Worm (Caenorhabditis elegans): ENCODE results near the gene rfc-2.

rfc-2 gene

ce11 chrIV:1388079-1388478, 41.0 kb downstream of the rfc-2 start (continued):
- TF ChIP-seq egrh-3 (GFP tag; IDR thresholded peaks at IDR 0.05) = peak; percentile 47
- TF ChIP-seq lin-54 (GFP tag; optimal IDR thresholded peaks at IDR 0.05) = peak; percentile 18
- no peak for TF ChIP-seq F33H1.4 (GFP tag; IDR thresholded peaks at IDR 0.05)
- no peak for TF ChIP-seq bed-1 (GFP tag; IDR thresholded peaks at IDR 0.05)
- TF ChIP-seq tbp1 (GFP tag; optimal IDR thresholded peaks at IDR 0.05) = peak; percentile 96
- no peak for TF ChIP-seq ztf-3 (GFP tag; optimal IDR thresholded peaks at IDR 0.05)
- peak; percentile 22 for TF ChIP-seq athp-1 (tag; optimal IDR thresholded peaks at IDR 0.05)
- TF ChIP-seq nfya-2 (GFP tag; IDR thresholded peaks at IDR 0.05) = no peak
- no peak for TF ChIP-seq ccch-3 (GFP tag; optimal IDR thresholded peaks at IDR 0.05)
- no peak for TF ChIP-seq cebp-1 (GFP tag; IDR thresholded peaks at IDR 0.05)
- TF ChIP-seq cebp-1 (tag; optimal IDR thresholded peaks at IDR 0.05) = peak; percentile 56
- TF ChIP-seq let-607 (tag; optimal IDR thresholded peaks at IDR 0.05) = no peak
- TF ChIP-seq F22D6.2 (tag; optimal IDR thresholded peaks at IDR 0.05) = no peak
- TF ChIP-seq ztf-18 (tag; optimal IDR thresholded peaks at IDR 0.05) = peak; percentile 29
- TF ChIP-seq atf-7 (tag; optimal IDR thresholded peaks at IDR 0.05) = no peak
- no peak for TF ChIP-seq egl-18 (GFP tag; IDR thresholded peaks at IDR 0.05)
- TF ChIP-seq ceh-79 (tag; optimal IDR thresholded peaks at IDR 0.05) = no peak
- TF ChIP-seq F57C9.4 (tag; optimal IDR thresholded peaks at IDR 0.05) = no peak
- no peak for TF ChIP-seq K12H6.12 (tag; optimal IDR thresholded peaks at IDR 0.05)
- 0 out of 2 replicates have a peak, but pooled peaks have one; percentile 62 for TF ChIP-seq let-526 (GFP tag; IDR thresholded peaks at IDR 0.05)
- TF ChIP-seq snpc-1.3 (tag; optimal IDR thresholded peaks at IDR 0.05; ENCODE audit: insufficient read depth) = peak; percentile 11
- TF ChIP-seq attf-5 (GFP tag; optimal IDR thresholded peaks at IDR 0.05) = peak; percentile 24
- TF ChIP-seq pha-4 (tag; optimal IDR thresholded peaks at IDR 0.05) = no peak
- TF ChIP-seq hlh-26 (GFP tag; conservative IDR thresholded peaks at IDR 0.05) = no peak
- TF ChIP-seq nfya-1 (tag; optimal IDR thresholded peaks at IDR 0.05; ENCODE audit: borderline replicate concordance, insufficient read depth) = no peak
- TF ChIP-seq lsl-1 (GFP tag; optimal IDR thresholded peaks at IDR 0.05) = no peak
- no peak for TF ChIP-seq sea-2 (GFP tag; IDR thresholded peaks at IDR 0.05)
- TF ChIP-seq ztf-22 (GFP tag; optimal IDR thresholded peaks at IDR 0.05) = no peak
- peak; percentile 90 for TF ChIP-seq B0261.1 (tag; optimal IDR thresholded peaks at IDR 0.05)
- TF ChIP-seq F10E7.11 (tag; optimal IDR thresholded peaks at IDR 0.05) = no peak
- TF ChIP-seq snpc-3.4 (tag; optimal IDR thresholded peaks at IDR 0.05) = peak; percentile 19
- peak; percentile 46 for TF ChIP-seq lin-40 (tag; optimal IDR thresholded peaks at IDR 0.05)
- TF ChIP-seq nhr-179 (tag; optimal IDR thresholded peaks at IDR 0.05) = no peak
- TF ChIP-seq F55B11.4 (tag; optimal IDR thresholded peaks at IDR 0.05; ENCODE audit: borderline replicate concordance, insufficient read depth) = no peak
- TF ChIP-seq aptf-3 (GFP tag; IDR thresholded peaks at IDR 0.05) = no peak
- TF ChIP-seq hmg-20 (GFP tag; IDR thresholded peaks at IDR 0.05) = no peak
- no peak for TF ChIP-seq lsy-27 (tag; optimal IDR thresholded peaks at IDR 0.05; ENCODE audit: borderline replicate concordance, insufficient read depth)
- TF ChIP-seq rec-8 (tag; optimal IDR thresholded peaks at IDR 0.05) = peak; percentile 4 to 59
- peak; percentile 26; the same call in 1 of the 2 replicates for TF ChIP-seq zfh-2 (GFP tag; conservative IDR thresholded peaks at IDR 0.05)
- no peak for TF ChIP-seq B0019.2 (GFP tag; conservative IDR thresholded peaks at IDR 0.05)
- TF ChIP-seq ceh-91 (GFP tag; IDR thresholded peaks at IDR 0.05) = no peak
- TF ChIP-seq Y56A3A.18 (GFP tag; IDR thresholded peaks at IDR 0.05) = 0 out of 2 replicates have a peak, but pooled peaks have one; percentile 58
- peak; percentile 78; the same call in 1 of the 2 replicates for TF ChIP-seq nfyb-1 (GFP tag; IDR thresholded peaks at IDR 0.05)
- TF ChIP-seq F39B2.1 (GFP tag; IDR thresholded peaks at IDR 0.05) = peak; percentile 56; the same call in 1 of the 2 replicates
- no peak for TF ChIP-seq ceh-58 (GFP tag; IDR thresholded peaks at IDR 0.05)
- no peak for TF ChIP-seq rcor-1 (GFP tag; IDR thresholded peaks at IDR 0.05)
- peak; percentile 1 for TF ChIP-seq T07F8.4 (tag; optimal IDR thresholded peaks at IDR 0.05)
- no peak for TF ChIP-seq ceh-40 (GFP tag; IDR thresholded peaks at IDR 0.05)

Data from whole organism, young adult.